Worm (Caenorhabditis elegans) whole organism, late embryonic: ENCODE measurements around the gene rps-24.

ENCODE experiments used
- C08G9.2 ChIP-seq: sonication (generic microtip); optimal IDR thresholded peaks from 2 replicates; lab custom pipeline; 2016; ENCODE audit warnings: mild to moderate bottlenecking, missing genetic modification characterization, moderate library complexity, missing compliant biosample characterization
- C38D4.7 ChIP-seq: fragments of 200-800 bp; sonication (Bioruptor generic); optimal IDR thresholded peaks from 2 replicates; lab custom pipeline; 2018; ENCODE audit warnings: mild to moderate bottlenecking, missing genetic modification characterization, moderate library complexity, missing compliant biosample characterization
- F13H6.1 ChIP-seq: sonication (generic microtip); optimal IDR thresholded peaks from 2 replicates; lab custom pipeline; 2016; ENCODE audit warnings: missing genetic modification characterization, missing compliant biosample characterization
- K02D7.2 ChIP-seq: sonication (generic microtip); optimal IDR thresholded peaks from 2 replicates; lab custom pipeline; 2017; ENCODE audit warnings: mild to moderate bottlenecking, missing genetic modification characterization, missing compliant biosample characterization
- K09A11.1 ChIP-seq: sonication (generic microtip); optimal IDR thresholded peaks from 2 replicates; lab custom pipeline; 2017; ENCODE audit warnings: antibody characterized with exemption, mild to moderate bottlenecking, missing genetic modification characterization, missing compliant biosample characterization; ENCODE audit not compliant: insufficient read depth
- ama-1 ChIP-seq: fragments of 150-350 bp; optimal IDR thresholded peaks from 2 replicates; lab custom pipeline; 2014
- ceh-18 ChIP-seq: sonication (generic microtip); optimal IDR thresholded peaks from 2 replicates; lab custom pipeline; 2016; ENCODE audit warnings: missing genetic modification characterization, missing compliant biosample characterization
- ceh-2 ChIP-seq: sonication (generic microtip); optimal IDR thresholded peaks from 2 replicates; lab custom pipeline; 2016; ENCODE audit warnings: missing genotype, missing genetic modification characterization, missing compliant biosample characterization
- ceh-22 ChIP-seq: sonication (generic microtip); optimal IDR thresholded peaks from 2 replicates; lab custom pipeline; 2017; ENCODE audit warnings: missing biosample characterization, missing genetic modification characterization
- ceh-24 ChIP-seq: sonication (generic microtip); optimal IDR thresholded peaks from 2 replicates; lab custom pipeline; 2016; ENCODE audit warnings: mild to moderate bottlenecking, missing genetic modification characterization, missing compliant biosample characterization
- ceh-30 ChIP-seq: fragments of 150-350 bp; optimal IDR thresholded peaks from 2 replicates; lab custom pipeline; 2014; ENCODE audit warnings: missing biosample characterization, missing genetic modification characterization
- ceh-31 ChIP-seq: sonication (generic microtip); optimal IDR thresholded peaks from 2 replicates; lab custom pipeline; 2016; ENCODE audit warnings: missing genetic modification characterization, missing compliant biosample characterization
- ceh-34 ChIP-seq: sonication (generic microtip); optimal IDR thresholded peaks from 2 replicates; lab custom pipeline; 2016; ENCODE audit warnings: mild to moderate bottlenecking, missing genetic modification characterization, missing compliant biosample characterization
- ceh-45 ChIP-seq: fragments of 200-800 bp; sonication (Bioruptor generic); IDR thresholded peaks from 2 replicates; pipeline ENCODE4 v1.3.6; 2022; ENCODE audit warnings: missing genetic modification reagents, missing genetic modification characterization, missing compliant biosample characterization
- ceh-48 ChIP-seq: sonication (generic microtip); optimal IDR thresholded peaks from 2 replicates; lab custom pipeline; 2016; ENCODE audit warnings: missing genetic modification characterization, inconsistent platforms, missing compliant biosample characterization
- ceh-6 ChIP-seq: fragments of 200-800 bp; sonication (Bioruptor generic); optimal IDR thresholded peaks from 2 replicates; lab custom pipeline; 2018; ENCODE audit warnings: mild to moderate bottlenecking, missing genetic modification characterization, missing compliant biosample characterization
- ceh-9 ChIP-seq: sonication (generic microtip); optimal IDR thresholded peaks from 2 replicates; lab custom pipeline; 2016; ENCODE audit warnings: mild to moderate bottlenecking, missing genetic modification characterization, inconsistent platforms, missing compliant biosample characterization
- ets-4 ChIP-seq: sonication (generic microtip); optimal IDR thresholded peaks from 2 replicates; lab custom pipeline; 2016; ENCODE audit warnings: missing genetic modification characterization, missing compliant biosample characterization
- eyg-1 ChIP-seq: sonication (generic microtip); optimal IDR thresholded peaks from 2 replicates; lab custom pipeline; 2016; ENCODE audit warnings: missing genotype, missing genetic modification characterization, missing compliant biosample characterization
- fax-1 ChIP-seq: sonication (generic microtip); optimal IDR thresholded peaks from 2 replicates; lab custom pipeline; 2016; ENCODE audit warnings: missing genotype, missing genetic modification characterization, missing compliant biosample characterization
- fkh-10 ChIP-seq: fragments of 150-350 bp; optimal IDR thresholded peaks from 2 replicates; lab custom pipeline; 2014; ENCODE audit warnings: missing biosample characterization, missing genetic modification reagents, missing genetic modification characterization
- fkh-6 ChIP-seq: sonication (generic microtip); optimal IDR thresholded peaks from 2 replicates; lab custom pipeline; 2016; ENCODE audit warnings: missing genetic modification characterization, missing compliant biosample characterization
- hlh-13 ChIP-seq: fragments of 200-800 bp; sonication (Bioruptor generic); optimal IDR thresholded peaks from 2 replicates; lab custom pipeline; 2018; ENCODE audit warnings: mild to moderate bottlenecking, missing genetic modification characterization, missing compliant biosample characterization
- hlh-6 ChIP-seq: sonication (generic microtip); optimal IDR thresholded peaks from 2 replicates; lab custom pipeline; 2016; ENCODE audit warnings: missing genotype, missing genetic modification characterization, missing compliant biosample characterization
- hlh-8 ChIP-seq: sonication (generic microtip); optimal IDR thresholded peaks from 2 replicates; lab custom pipeline; 2016; ENCODE audit warnings: missing genotype, missing genetic modification characterization, missing compliant biosample characterization
- lim-6 ChIP-seq: sonication (generic microtip); optimal IDR thresholded peaks from 2 replicates; lab custom pipeline; 2016; ENCODE audit warnings: missing genetic modification characterization, missing compliant biosample characterization
- lin-11 ChIP-seq: fragments of 200-800 bp; sonication (Bioruptor generic); optimal IDR thresholded peaks from 2 replicates; lab custom pipeline; 2018; ENCODE audit warnings: mild to moderate bottlenecking, missing genetic modification characterization, missing compliant biosample characterization
- madf-2 ChIP-seq: sonication (generic microtip); optimal IDR thresholded peaks from 2 replicates; lab custom pipeline; 2017; ENCODE audit warnings: missing genetic modification characterization, missing compliant biosample characterization
- mec-3 ChIP-seq: sonication (generic microtip); optimal IDR thresholded peaks from 2 replicates; lab custom pipeline; 2016; ENCODE audit warnings: borderline replicate concordance, missing genetic modification characterization, missing compliant biosample characterization
- nfya-1 ChIP-seq: sonication (generic microtip); optimal IDR thresholded peaks from 2 replicates; lab custom pipeline; 2017; ENCODE audit warnings: missing genetic modification characterization, mild to moderate bottlenecking, missing compliant biosample characterization, antibody characterized with exemption, moderate library complexity
- nhr-11 ChIP-seq: fragments of 150-350 bp; optimal IDR thresholded peaks from 2 replicates; lab custom pipeline; 2014; ENCODE audit warnings: missing biosample characterization, missing genetic modification characterization
- npax-4 ChIP-seq: sonication (generic microtip); optimal IDR thresholded peaks from 2 replicates; lab custom pipeline; 2016; ENCODE audit warnings: missing genetic modification characterization, missing compliant biosample characterization
- pat-9 ChIP-seq: fragments of 200-800 bp; sonication (Bioruptor generic); optimal IDR thresholded peaks from 2 replicates; lab custom pipeline; 2018; ENCODE audit warnings: mild to moderate bottlenecking, missing genetic modification characterization, moderate library complexity, missing compliant biosample characterization
- pax-1 ChIP-seq: fragments of 150-350 bp; optimal IDR thresholded peaks from 2 replicates; lab custom pipeline; 2014; ENCODE audit warnings: missing biosample characterization, missing genetic modification characterization
- pha-2 ChIP-seq: sonication (generic microtip); optimal IDR thresholded peaks from 2 replicates; lab custom pipeline; 2017; ENCODE audit warnings: mild to moderate bottlenecking, missing genetic modification characterization, missing compliant biosample characterization
- pha-4 ChIP-seq: fragments of 150-350 bp; optimal IDR thresholded peaks from 2 replicates; lab custom pipeline; 2018; ENCODE audit warnings: missing biosample characterization, missing genetic modification reagents, missing genetic modification characterization
- pros-1 ChIP-seq: fragments of 150-350 bp; optimal IDR thresholded peaks from 2 replicates; lab custom pipeline; 2014; ENCODE audit warnings: missing biosample characterization, missing genetic modification reagents, missing genetic modification characterization
- rnt-1 ChIP-seq: sonication (generic microtip); optimal IDR thresholded peaks from 2 replicates; lab custom pipeline; 2016; ENCODE audit warnings: missing genetic modification characterization, missing compliant biosample characterization
- sdc-2 ChIP-seq: sonication (generic microtip); optimal IDR thresholded peaks from 2 replicates; lab custom pipeline; 2016; ENCODE audit warnings: missing genotype, missing genetic modification characterization, missing compliant biosample characterization
- sox-2 ChIP-seq: fragments of 200-800 bp; sonication (Bioruptor generic); IDR thresholded peaks from 2 replicates; pipeline ENCODE4 v1.3.6; 2022; ENCODE audit warnings: missing genetic modification reagents, missing genetic modification characterization, missing compliant biosample characterization
- syd-9 ChIP-seq: sonication (generic microtip); optimal IDR thresholded peaks from 2 replicates; lab custom pipeline; 2016; ENCODE audit warnings: mild to moderate bottlenecking, missing genetic modification characterization, moderate library complexity, missing compliant biosample characterization
- tbx-7 ChIP-seq: sonication (generic microtip); optimal IDR thresholded peaks from 2 replicates; lab custom pipeline; 2016; ENCODE audit warnings: missing genotype, missing genetic modification characterization, missing compliant biosample characterization
- ttx-3 ChIP-seq: sonication (generic microtip); optimal IDR thresholded peaks from 2 replicates; lab custom pipeline; 2016; ENCODE audit warnings: missing genetic modification reagents, missing genetic modification characterization, missing compliant biosample characterization
- unc-55 ChIP-seq: sonication (generic microtip); optimal IDR thresholded peaks from 2 replicates; lab custom pipeline; 2017; ENCODE audit warnings: missing biosample characterization, missing genetic modification reagents, missing genetic modification characterization
- ztf-16 ChIP-seq: sonication (generic microtip); optimal IDR thresholded peaks from 2 replicates; lab custom pipeline; 2017; ENCODE audit warnings: missing genetic modification characterization, missing compliant biosample characterization

rps-24 gene

DNA sequence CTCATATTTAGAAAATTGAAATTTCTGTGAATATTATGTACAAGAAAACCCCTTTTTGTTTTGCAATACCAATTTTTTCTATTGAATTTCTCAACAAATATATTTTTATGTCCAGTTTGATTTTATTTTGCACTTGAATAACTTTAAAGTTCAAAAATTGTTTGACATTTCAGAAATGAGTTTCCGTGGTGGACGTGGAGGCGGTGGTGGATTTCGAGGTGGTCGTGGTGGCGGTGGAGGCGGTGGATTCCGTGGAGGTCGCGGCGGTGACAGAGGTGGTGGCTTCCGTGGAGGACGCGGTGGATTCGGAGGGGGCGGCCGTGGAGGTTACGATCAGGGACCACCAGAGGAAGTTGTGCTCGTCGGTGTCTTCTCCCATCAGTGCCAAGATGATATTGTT lies 40.3 kb downstream of the rps-24 start, which contains the start of gene garr-1:
TSS of gene garr-1 (plus strand) at position 174 of the 400 bp plus-strand sequence.
- no peak for TF ChIP-seq hlh-8 (tag; lab: Kevin White, UChicago)
- TF ChIP-seq tbx-7 (tag; lab: Kevin White, UChicago): no peak
- TF ChIP-seq pha-2 (tag; lab: Kevin White, UChicago): no peak
- no peak for TF ChIP-seq K09A11.1
- TF ChIP-seq C38D4.7 (GFP tag; lab: Kevin White, UChicago): no peak
- TF ChIP-seq pat-9: no peak
- no peak for TF ChIP-seq ztf-16
- no peak for TF ChIP-seq npax-4 (tag; lab: Kevin White, UChicago)
- TF ChIP-seq ceh-18: no peak
- no peak for TF ChIP-seq rnt-1 (tag; lab: Kevin White, UChicago)
- no peak for TF ChIP-seq hlh-6 (tag; lab: Kevin White, UChicago)
- TF ChIP-seq ttx-3 (tag; lab: Kevin White, UChicago): no peak
- no peak for TF ChIP-seq ceh-6 (GFP tag; lab: Kevin White, UChicago)

DNA sequence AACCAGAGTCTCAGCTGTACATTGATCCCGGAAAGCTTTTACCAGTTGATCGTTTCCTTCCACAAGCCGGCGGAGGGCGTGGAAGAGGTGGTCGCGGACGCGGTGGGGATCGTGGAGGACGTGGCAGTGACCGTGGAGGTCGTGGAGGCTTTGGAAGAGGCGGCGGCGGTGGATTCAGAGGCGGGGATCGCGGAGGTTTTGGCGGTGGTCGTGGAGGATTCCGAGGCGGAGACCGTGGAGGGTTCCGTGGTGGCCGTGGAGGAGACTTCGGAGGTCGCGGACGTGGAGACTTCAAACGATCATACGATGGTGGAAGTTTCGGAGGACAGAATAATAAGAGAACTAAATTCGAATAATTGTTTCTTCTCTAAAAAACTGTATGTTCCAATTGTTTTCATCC lies 40.9 kb downstream of the rps-24 start:
- no peak for TF ChIP-seq pat-9
- TF ChIP-seq ceh-9 (tag; lab: Kevin White, UChicago): no peak
- no peak for TF ChIP-seq nhr-11 (tag; lab: Kevin White, UChicago)
- TF ChIP-seq ceh-31 (tag; lab: Kevin White, UChicago): no peak
- TF ChIP-seq ceh-48 (tag; lab: Kevin White, UChicago): no peak
- no peak for TF ChIP-seq ceh-22 (tag; lab: Kevin White, UChicago)
- TF ChIP-seq hlh-13: no peak
- no peak for TF ChIP-seq syd-9 (tag; lab: Kevin White, UChicago)
- TF ChIP-seq pros-1 (tag; lab: Kevin White, UChicago): no peak
- TF ChIP-seq ceh-24 (tag; lab: Kevin White, UChicago): no peak
- TF ChIP-seq pha-4 (tag; lab: Kevin White, UChicago): no peak
- no peak for TF ChIP-seq ceh-45 (GFP tag; lab: Robert Waterston, UW)
- no peak for TF ChIP-seq sox-2 (GFP tag; lab: Robert Waterston, UW)
- TF ChIP-seq F13H6.1 (tag; lab: Kevin White, UChicago): no peak
- no peak for TF ChIP-seq sdc-2
- no peak for TF ChIP-seq C08G9.2 (tag; lab: Kevin White, UChicago)
- no peak for TF ChIP-seq unc-55 (GFP tag; lab: Kevin White, UChicago)

DNA sequence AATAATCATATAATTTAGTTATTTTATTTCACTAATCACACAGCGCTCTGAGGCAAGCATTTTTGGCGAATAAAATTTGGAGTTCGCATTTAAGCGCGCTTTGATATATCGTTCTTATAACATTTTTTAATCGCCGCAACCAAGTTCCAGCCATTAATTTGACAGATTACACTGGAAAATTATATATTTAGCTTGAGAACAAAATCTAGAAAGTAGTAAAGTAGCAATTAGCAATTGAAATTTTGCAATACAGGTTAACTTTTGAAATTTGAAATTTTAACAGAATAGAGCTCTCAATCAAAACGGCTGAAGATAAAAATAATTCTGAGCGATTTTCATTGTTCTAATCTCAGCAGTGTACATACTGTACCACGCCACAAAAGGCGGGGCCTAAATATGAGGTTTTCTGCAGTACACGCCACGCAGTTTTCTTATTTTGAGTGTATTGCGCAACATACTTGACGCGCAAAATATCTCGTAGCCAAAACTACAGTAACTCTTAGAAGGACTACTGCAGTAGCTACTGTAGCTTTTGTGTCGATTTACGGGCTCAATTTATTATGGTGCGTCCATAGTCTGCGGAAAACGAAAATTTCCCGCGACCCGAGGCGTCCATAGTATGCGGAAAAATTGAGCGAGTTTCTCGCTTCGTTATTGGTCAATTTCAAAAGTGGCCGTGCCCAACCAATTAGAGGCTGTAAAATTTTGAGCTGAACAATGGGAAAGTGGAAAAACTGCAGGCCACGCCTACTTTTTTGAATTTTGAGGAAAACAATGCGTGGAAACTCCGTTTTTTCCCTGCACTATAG lies 41.6 kb downstream of the rps-24 start:
- no peak for TF ChIP-seq ets-4 (tag; lab: Kevin White, UChicago)
- no peak for TF ChIP-seq fax-1 (tag; lab: Kevin White, UChicago)
- TF ChIP-seq nhr-11 (tag; lab: Kevin White, UChicago): no peak
- no peak for TF ChIP-seq eyg-1
- no peak for TF ChIP-seq ceh-34 (tag; lab: Kevin White, UChicago)
- no peak for TF ChIP-seq ama-1 (lab: Kevin White, UChicago)
- no peak for TF ChIP-seq ttx-3 (tag; lab: Kevin White, UChicago)
- no peak for TF ChIP-seq syd-9 (tag; lab: Kevin White, UChicago)
- no peak for TF ChIP-seq ceh-2 (tag; lab: Kevin White, UChicago)
- no peak for TF ChIP-seq lim-6 (tag; lab: Kevin White, UChicago)

DNA sequence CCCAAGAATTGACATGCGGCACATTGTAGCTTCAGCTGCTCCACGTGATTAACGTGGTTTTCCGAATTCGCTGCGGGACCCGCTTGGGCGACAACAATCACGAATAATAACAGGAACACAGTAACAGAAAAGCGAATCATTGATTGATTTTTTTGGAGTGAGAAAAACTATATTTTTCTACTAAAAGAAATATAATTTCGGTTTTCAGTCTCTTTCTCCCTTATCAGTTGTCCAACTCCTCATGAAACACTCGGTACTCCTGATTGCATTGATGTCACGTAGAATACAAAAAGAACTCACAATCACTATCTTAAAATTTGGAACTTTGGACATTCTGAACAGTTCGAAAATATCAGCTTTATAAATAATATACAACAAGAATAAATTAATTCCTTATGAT lies 43.2 kb downstream of the rps-24 start, which contains the start of gene Y66H1A.5:
TSS of gene Y66H1A.5 (minus strand) at position 265 of the 400 bp plus-strand sequence.
- TF ChIP-seq pha-4 (tag; lab: Kevin White, UChicago) (no peak), nhr-11 (tag; lab: Kevin White, UChicago) (no peak), ceh-31 (tag; lab: Kevin White, UChicago) (no peak), pros-1 (tag; lab: Kevin White, UChicago) (no peak), ztf-16 (no peak), hlh-13 (no peak), pax-1 (tag; lab: Kevin White, UChicago) (no peak), madf-2 (no peak), F13H6.1 (tag; lab: Kevin White, UChicago) (no peak), mec-3 (tag; lab: Kevin White, UChicago) (no peak), lin-11 (tag; lab: Kevin White, UChicago) (no peak), fkh-6 (tag; lab: Kevin White, UChicago) (no peak), K02D7.2 (tag; lab: Kevin White, UChicago) (no peak), pat-9 (no peak), ceh-2 (tag; lab: Kevin White, UChicago) (no peak), nfya-1 (no peak), ceh-34 (tag; lab: Kevin White, UChicago) (no peak), ceh-48 (tag; lab: Kevin White, UChicago) (no peak), fkh-10 (GFP tag; lab: Kevin White, UChicago) (no peak), ceh-30 (tag; lab: Kevin White, UChicago) (no peak)
- TF ChIP-seq, all 69 proteins: peak for 0
